Worm (Caenorhabditis elegans) whole organism, L3 larva: ENCODE results near the gene F22B5.10.
A peak's percentile ranks its signal among the peaks of the same experiment; 100 is the strongest.

ENCODE experiments used
- R02D3.7 ChIP-seq: fragments of 150-350 bp; optimal IDR thresholded peaks from 2 replicates; lab custom pipeline; 2014; ENCODE audit warnings: missing biosample characterization, missing genetic modification characterization
- aly-2 ChIP-seq: fragments of 150-350 bp; optimal IDR thresholded peaks from 2 replicates; lab custom pipeline; 2014; ENCODE audit warnings: missing biosample characterization, missing genetic modification characterization
- ama-1 ChIP-seq: fragments of 150-350 bp; optimal IDR thresholded peaks from 2 replicates; lab custom pipeline; 2018
- ceh-16 ChIP-seq: sonication (generic microtip); optimal IDR thresholded peaks from 2 replicates; lab custom pipeline; 2017; ENCODE audit warnings: missing biosample characterization, missing genetic modification characterization
- ceh-28 ChIP-seq: fragments of 150-350 bp; optimal IDR thresholded peaks from 2 replicates; lab custom pipeline; 2014; ENCODE audit warnings: missing biosample characterization, missing genetic modification reagents, missing genetic modification characterization
- daf-12 ChIP-seq: fragments of 150-350 bp; optimal IDR thresholded peaks from 2 replicates; lab custom pipeline; 2014; ENCODE audit warnings: missing biosample characterization, missing genetic modification reagents, missing genetic modification characterization
- egl-5 ChIP-seq: fragments of 150-350 bp; optimal IDR thresholded peaks from 2 replicates; lab custom pipeline; 2017; ENCODE audit warnings: missing biosample characterization, missing genetic modification reagents, missing genetic modification characterization, inconsistent platforms
- elt-1 ChIP-seq: fragments of 150-350 bp; optimal IDR thresholded peaks from 2 replicates; lab custom pipeline; 2014; ENCODE audit warnings: missing biosample characterization, missing genetic modification characterization
- elt-2 ChIP-seq: sonication (generic microtip); optimal IDR thresholded peaks from 2 replicates; lab custom pipeline; 2016; ENCODE audit warnings: missing genetic modification reagents, mild to moderate bottlenecking, missing genetic modification characterization, missing compliant biosample characterization
- elt-3 ChIP-seq, 3 experiments: fragments of 150-350 bp in 1 of 3; sonication (generic microtip) in 2 of 3; optimal IDR thresholded peaks; 2 replicates in 2 of 3; 4 replicates in 1 of 3; lab custom pipeline; 2014 to 2017; ENCODE audit warnings: missing biosample characterization in 3 of 3, missing genetic modification characterization in 3 of 3
- eor-1 ChIP-seq, 2 experiments: fragments of 150-350 bp; optimal IDR thresholded peaks; 2 replicates each; lab custom pipeline; 2014 to 2018; ENCODE audit warnings: missing biosample characterization in 2 of 2, missing genetic modification characterization in 2 of 2
- fkh-10 ChIP-seq: sonication (generic microtip); optimal IDR thresholded peaks from 2 replicates; lab custom pipeline; 2017; ENCODE audit warnings: missing biosample characterization, missing genetic modification reagents, missing genetic modification characterization
- hmg-11 ChIP-seq: sonication (generic microtip); optimal IDR thresholded peaks from 2 replicates; lab custom pipeline; 2016; ENCODE audit warnings: missing genetic modification characterization, missing compliant biosample characterization
- jun-1 ChIP-seq: fragments of 150-350 bp; optimal IDR thresholded peaks from 2 replicates; lab custom pipeline; 2014; ENCODE audit warnings: missing biosample characterization, missing genetic modification reagents, missing genetic modification characterization
- lin-15B ChIP-seq: fragments of 150-350 bp; optimal IDR thresholded peaks from 2 replicates; lab custom pipeline; 2014; ENCODE audit warnings: missing biosample characterization, missing genetic modification characterization
- lin-39 ChIP-seq: fragments of 150-350 bp; optimal IDR thresholded peaks from 2 replicates; lab custom pipeline; 2018; ENCODE audit warnings: missing biosample characterization, missing genetic modification reagents, missing genetic modification characterization
- lsy-12 ChIP-seq: sonication (generic microtip); optimal IDR thresholded peaks from 2 replicates; lab custom pipeline; 2016; ENCODE audit warnings: mild to moderate bottlenecking, missing genetic modification characterization, missing compliant biosample characterization
- mdl-1 ChIP-seq: fragments of 150-350 bp; optimal IDR thresholded peaks from 2 replicates; lab custom pipeline; 2014; ENCODE audit warnings: missing biosample characterization, missing genetic modification characterization
- mml-1 ChIP-seq: fragments of 150-350 bp; sonication (generic microtip); optimal IDR thresholded peaks from 3 replicates; lab custom pipeline; 2014; ENCODE audit warnings: missing biosample characterization, missing genetic modification characterization
- nfya-1 ChIP-seq: sonication (generic microtip); optimal IDR thresholded peaks from 2 replicates; lab custom pipeline; 2017; ENCODE audit warnings: missing genetic modification characterization, mild to moderate bottlenecking, missing compliant biosample characterization, antibody characterized with exemption, moderate library complexity; ENCODE audit not compliant: insufficient read depth
- nhr-23 ChIP-seq: fragments of 150-350 bp; optimal IDR thresholded peaks from 2 replicates; lab custom pipeline; 2014; ENCODE audit warnings: missing biosample characterization, missing genetic modification reagents, missing genetic modification characterization
- nhr-237 ChIP-seq: fragments of 150-350 bp; optimal IDR thresholded peaks from 2 replicates; lab custom pipeline; 2014; ENCODE audit warnings: missing biosample characterization, missing genetic modification characterization
- nhr-25 ChIP-seq: sonication (generic microtip); optimal IDR thresholded peaks from 2 replicates; lab custom pipeline; 2017; ENCODE audit warnings: missing biosample characterization, missing genetic modification characterization
- nhr-28 ChIP-seq: fragments of 150-350 bp; optimal IDR thresholded peaks from 2 replicates; lab custom pipeline; 2014; ENCODE audit warnings: missing biosample characterization, missing genetic modification characterization
- nhr-43 ChIP-seq: sonication (generic microtip); optimal IDR thresholded peaks from 2 replicates; lab custom pipeline; 2016; ENCODE audit warnings: mild to moderate bottlenecking, missing genetic modification characterization, missing compliant biosample characterization; ENCODE audit not compliant: poor library complexity, severe bottlenecking
- nhr-76 ChIP-seq: fragments of 150-350 bp; sonication (generic microtip); optimal IDR thresholded peaks from 5 replicates; lab custom pipeline; 2014; ENCODE audit warnings: missing biosample characterization, missing genetic modification characterization
- nhr-77 ChIP-seq: fragments of 150-350 bp; optimal IDR thresholded peaks from 2 replicates; lab custom pipeline; 2014; ENCODE audit warnings: missing biosample characterization, missing genetic modification characterization
- pqm-1 ChIP-seq: fragments of 150-350 bp; optimal IDR thresholded peaks from 2 replicates; lab custom pipeline; 2017; ENCODE audit warnings: missing biosample characterization, missing genetic modification characterization, inconsistent platforms
- sea-2 ChIP-seq: fragments of 150-350 bp; sonication (generic microtip); optimal IDR thresholded peaks from 4 replicates; lab custom pipeline; 2014; ENCODE audit warnings: missing biosample characterization, missing genetic modification reagents, missing genetic modification characterization
- skn-1 ChIP-seq: fragments of 150-350 bp; optimal IDR thresholded peaks from 2 replicates; lab custom pipeline; 2014; ENCODE audit warnings: missing biosample characterization, missing genetic modification characterization
- snpc-4 ChIP-seq: fragments of 150-350 bp; optimal IDR thresholded peaks from 2 replicates; lab custom pipeline; 2014; ENCODE audit warnings: missing biosample characterization, missing genetic modification characterization
- tbx-2 ChIP-seq: sonication (generic microtip); optimal IDR thresholded peaks from 2 replicates; lab custom pipeline; 2016; ENCODE audit warnings: mild to moderate bottlenecking, missing genetic modification characterization, missing compliant biosample characterization
- unc-39 ChIP-seq: sonication (generic microtip); optimal IDR thresholded peaks from 4 replicates; lab custom pipeline; 2017; ENCODE audit warnings: missing biosample characterization, missing genetic modification characterization
- unc-62 ChIP-seq: fragments of 150-350 bp; sonication (generic microtip); optimal IDR thresholded peaks from 4 replicates; lab custom pipeline; 2014; ENCODE audit warnings: missing biosample characterization, missing genetic modification reagents, missing genetic modification characterization
- zag-1 ChIP-seq: fragments of 150-350 bp; optimal IDR thresholded peaks from 2 replicates; lab custom pipeline; 2014; ENCODE audit warnings: missing biosample characterization, missing genetic modification characterization
- ztf-11 ChIP-seq: fragments of 150-350 bp; optimal IDR thresholded peaks from 2 replicates; lab custom pipeline; 2014; ENCODE audit warnings: missing biosample characterization, missing genetic modification characterization
- ztf-4 ChIP-seq: fragments of 150-350 bp; optimal IDR thresholded peaks from 2 replicates; lab custom pipeline; 2014; ENCODE audit warnings: missing biosample characterization, missing genetic modification characterization

The F22B5.10 gene

ce11 chrII:8440097-8440496 lies 26.9 kb upstream of the F22B5.10 start:
- no peak for TF ChIP-seq nhr-237
- TF ChIP-seq fkh-10 (GFP tag; lab: Kevin White, UChicago): no peak
- TF ChIP-seq jun-1 (tag; lab: Kevin White, UChicago): no peak
- TF ChIP-seq nhr-43: peak; percentile 51
- TF ChIP-seq lin-15B: no peak
- TF ChIP-seq ceh-16 (tag; lab: Kevin White, UChicago): no peak
- TF ChIP-seq elt-2 (tag; lab: Kevin White, UChicago): no peak
- peak in 1 of 3 experiments; percentile 41 for TF ChIP-seq elt-3 (tag; optimal IDR thresholded peaks at IDR 0.05; lab: Kevin White, UChicago)
- TF ChIP-seq unc-62 (GFP tag; lab: Kevin White, UChicago): no peak
- no peak for TF ChIP-seq ztf-4 (tag; lab: Kevin White, UChicago)
- peak; percentile 74 for TF ChIP-seq nhr-25 (tag; lab: Kevin White, UChicago)
- TF ChIP-seq snpc-4 (tag; lab: Kevin White, UChicago): no peak
- TF ChIP-seq sea-2 (GFP tag; lab: Kevin White, UChicago): no peak
- TF ChIP-seq unc-39 (tag; lab: Kevin White, UChicago): no peak
- no peak for TF ChIP-seq skn-1 (tag; lab: Kevin White, UChicago)
- no peak for TF ChIP-seq egl-5
- no peak for TF ChIP-seq pqm-1 (tag; lab: Kevin White, UChicago)
- TF ChIP-seq nhr-28: no peak
- no peak for TF ChIP-seq mml-1
- no peak for TF ChIP-seq nfya-1 (tag; lab: Kevin White, UChicago)
- TF ChIP-seq nhr-23 (tag; lab: Kevin White, UChicago): peak; percentile 50
- no peak for TF ChIP-seq ztf-11 (tag; lab: Kevin White, UChicago)
- no peak for TF ChIP-seq mdl-1 (tag; lab: Kevin White, UChicago)
- no peak for TF ChIP-seq lsy-12
- TF ChIP-seq eor-1 (tag; optimal IDR thresholded peaks at IDR 0.05; lab: Kevin White, UChicago): no peak
- TF ChIP-seq tbx-2 (tag; lab: Kevin White, UChicago): no peak

- TF ChIP-seq nhr-25 (tag; lab: Kevin White, UChicago) (peak; percentile 83), mdl-1 (tag; lab: Kevin White, UChicago) (peak; percentile 37), elt-2 (tag; lab: Kevin White, UChicago) (no peak), ceh-28 (peak; percentile 44), unc-62 (GFP tag; lab: Kevin White, UChicago) (peak; percentile 21), ama-1 (lab: Kevin White, UChicago) (peak; percentile 58), lsy-12 (no peak), nhr-23 (tag; lab: Kevin White, UChicago) (peak; percentile 90), nhr-76 (tag; lab: Kevin White, UChicago) (peak; percentile 28), elt-1 (peak; percentile 62), elt-3 (tag; optimal IDR thresholded peaks at IDR 0.05; lab: Kevin White, UChicago) (peak; percentile 31 to 79 (median 77)), ztf-11 (tag; lab: Kevin White, UChicago) (no peak), skn-1 (tag; lab: Kevin White, UChicago) (no peak), nhr-43 (peak; percentile 88)
Observed at ce11 chrII:8440792-8441191, 26.2 kb upstream of the F22B5.10 start.

ce11 chrII:8441519-8441918 lies 25.5 kb upstream of the F22B5.10 start:
- TF ChIP-seq nhr-43 (peak; percentile 33), aly-2 (tag; lab: Kevin White, UChicago) (no peak), daf-12 (tag; lab: Kevin White, UChicago) (no peak), skn-1 (tag; lab: Kevin White, UChicago) (no peak), nhr-76 (tag; lab: Kevin White, UChicago) (no peak), nhr-28 (no peak), unc-39 (tag; lab: Kevin White, UChicago) (no peak), nhr-23 (tag; lab: Kevin White, UChicago) (peak; percentile 6), tbx-2 (tag; lab: Kevin White, UChicago) (peak; percentile 18)

ce11 chrII:8442176-8442575 lies 24.8 kb upstream of the F22B5.10 start:
- TF ChIP-seq nhr-25 (tag; lab: Kevin White, UChicago) (peak; percentile 27), R02D3.7 (tag; lab: Kevin White, UChicago) (peak; percentile 7), nhr-43 (peak; percentile 78), zag-1 (tag; lab: Kevin White, UChicago) (no peak), snpc-4 (tag; lab: Kevin White, UChicago) (peak; percentile 73), unc-62 (GFP tag; lab: Kevin White, UChicago) (no peak), lin-15B (peak; percentile 17), hmg-11 (tag; lab: Kevin White, UChicago) (peak; percentile 78), nhr-77 (tag; lab: Kevin White, UChicago) (no peak), lin-39 (peak; percentile 52), nfya-1 (tag; lab: Kevin White, UChicago) (peak; percentile 66), elt-2 (tag; lab: Kevin White, UChicago) (peak; percentile 19), nhr-23 (tag; lab: Kevin White, UChicago) (peak; percentile 53)
